Worm (Caenorhabditis elegans) whole organism, late embryonic: ENCODE measurements around the gene col-153.

Experiments used
- C08G9.2 ChIP-seq: sonication (generic microtip); optimal IDR thresholded peaks from 2 replicates; lab custom pipeline; 2016; ENCODE audit warnings: mild to moderate bottlenecking, missing genetic modification characterization, moderate library complexity, missing compliant biosample characterization
- K02D7.2 ChIP-seq: sonication (generic microtip); optimal IDR thresholded peaks from 2 replicates; lab custom pipeline; 2017; ENCODE audit warnings: mild to moderate bottlenecking, missing genetic modification characterization, missing compliant biosample characterization
- K09A11.1 ChIP-seq: sonication (generic microtip); optimal IDR thresholded peaks from 2 replicates; lab custom pipeline; 2017; ENCODE audit warnings: antibody characterized with exemption, mild to moderate bottlenecking, missing genetic modification characterization, missing compliant biosample characterization; ENCODE audit not compliant: insufficient read depth
- T23F11.4 ChIP-seq: fragments of 200-800 bp; sonication (Bioruptor generic); optimal IDR thresholded peaks from 2 replicates; lab custom pipeline; 2018; ENCODE audit warnings: mild to moderate bottlenecking, missing genetic modification characterization, missing compliant biosample characterization
- ahr-1 ChIP-seq: sonication (generic microtip); optimal IDR thresholded peaks from 2 replicates; lab custom pipeline; 2016; ENCODE audit warnings: missing genetic modification characterization, missing compliant biosample characterization
- ceh-19 ChIP-seq: fragments of 200-800 bp; sonication (Bioruptor generic); optimal IDR thresholded peaks from 2 replicates; lab custom pipeline; 2018; ENCODE audit warnings: mild to moderate bottlenecking, missing genetic modification characterization, missing compliant biosample characterization
- ceh-2 ChIP-seq: sonication (generic microtip); optimal IDR thresholded peaks from 2 replicates; lab custom pipeline; 2016; ENCODE audit warnings: missing genotype, missing genetic modification characterization, missing compliant biosample characterization
- ceh-22 ChIP-seq: sonication (generic microtip); optimal IDR thresholded peaks from 2 replicates; lab custom pipeline; 2017; ENCODE audit warnings: missing biosample characterization, missing genetic modification characterization
- ceh-30 ChIP-seq: fragments of 150-350 bp; optimal IDR thresholded peaks from 2 replicates; lab custom pipeline; 2014; ENCODE audit warnings: missing biosample characterization, missing genetic modification characterization
- ceh-48 ChIP-seq: sonication (generic microtip); optimal IDR thresholded peaks from 2 replicates; lab custom pipeline; 2016; ENCODE audit warnings: missing genetic modification characterization, inconsistent platforms, missing compliant biosample characterization
- ceh-6 ChIP-seq: fragments of 200-800 bp; sonication (Bioruptor generic); optimal IDR thresholded peaks from 2 replicates; lab custom pipeline; 2018; ENCODE audit warnings: mild to moderate bottlenecking, missing genetic modification characterization, missing compliant biosample characterization
- ceh-9 ChIP-seq: sonication (generic microtip); optimal IDR thresholded peaks from 2 replicates; lab custom pipeline; 2016; ENCODE audit warnings: mild to moderate bottlenecking, missing genetic modification characterization, inconsistent platforms, missing compliant biosample characterization
- che-1 ChIP-seq: sonication (generic microtip); optimal IDR thresholded peaks from 2 replicates; lab custom pipeline; 2016; ENCODE audit warnings: mild to moderate bottlenecking, missing genetic modification characterization, missing compliant biosample characterization
- dmd-4 ChIP-seq: sonication (generic microtip); optimal IDR thresholded peaks from 2 replicates; lab custom pipeline; 2016; ENCODE audit warnings: borderline replicate concordance, missing genetic modification characterization, missing compliant biosample characterization
- dve-1 ChIP-seq: sonication (generic microtip); optimal IDR thresholded peaks from 2 replicates; lab custom pipeline; 2017; ENCODE audit warnings: antibody characterized with exemption, mild to moderate bottlenecking, missing genetic modification characterization, missing compliant biosample characterization
- elt-2 ChIP-seq: sonication (generic microtip); optimal IDR thresholded peaks from 2 replicates; lab custom pipeline; 2016; ENCODE audit warnings: missing genetic modification reagents, missing genetic modification characterization, missing compliant biosample characterization
- ets-4 ChIP-seq: sonication (generic microtip); optimal IDR thresholded peaks from 2 replicates; lab custom pipeline; 2016; ENCODE audit warnings: missing genetic modification characterization, missing compliant biosample characterization
- eyg-1 ChIP-seq: sonication (generic microtip); optimal IDR thresholded peaks from 2 replicates; lab custom pipeline; 2016; ENCODE audit warnings: missing genotype, missing genetic modification characterization, missing compliant biosample characterization
- fkh-10 ChIP-seq: fragments of 150-350 bp; optimal IDR thresholded peaks from 2 replicates; lab custom pipeline; 2014; ENCODE audit warnings: missing biosample characterization, missing genetic modification reagents, missing genetic modification characterization
- fkh-6 ChIP-seq: sonication (generic microtip); optimal IDR thresholded peaks from 2 replicates; lab custom pipeline; 2016; ENCODE audit warnings: missing genetic modification characterization, missing compliant biosample characterization
- hlh-15 ChIP-seq: sonication (generic microtip); optimal IDR thresholded peaks from 2 replicates; lab custom pipeline; 2016; ENCODE audit warnings: missing genetic modification characterization, missing compliant biosample characterization
- hlh-8 ChIP-seq: sonication (generic microtip); optimal IDR thresholded peaks from 2 replicates; lab custom pipeline; 2016; ENCODE audit warnings: missing genotype, missing genetic modification characterization, missing compliant biosample characterization
- lim-6 ChIP-seq: sonication (generic microtip); optimal IDR thresholded peaks from 2 replicates; lab custom pipeline; 2016; ENCODE audit warnings: missing genetic modification characterization, missing compliant biosample characterization
- lin-11 ChIP-seq: fragments of 200-800 bp; sonication (Bioruptor generic); optimal IDR thresholded peaks from 2 replicates; lab custom pipeline; 2018; ENCODE audit warnings: mild to moderate bottlenecking, missing genetic modification characterization, missing compliant biosample characterization
- madf-2 ChIP-seq: sonication (generic microtip); optimal IDR thresholded peaks from 2 replicates; lab custom pipeline; 2017; ENCODE audit warnings: missing genetic modification characterization, missing compliant biosample characterization
- nfya-1 ChIP-seq: sonication (generic microtip); optimal IDR thresholded peaks from 2 replicates; lab custom pipeline; 2017; ENCODE audit warnings: missing genetic modification characterization, mild to moderate bottlenecking, missing compliant biosample characterization, antibody characterized with exemption, moderate library complexity
- nhr-232 ChIP-seq: sonication (generic microtip); optimal IDR thresholded peaks from 2 replicates; lab custom pipeline; 2016; ENCODE audit warnings: missing genetic modification characterization, missing compliant biosample characterization
- odd-2 ChIP-seq: sonication (generic microtip); optimal IDR thresholded peaks from 2 replicates; lab custom pipeline; 2017; ENCODE audit warnings: antibody characterized with exemption, mild to moderate bottlenecking, missing genetic modification characterization, missing compliant biosample characterization
- pat-9 ChIP-seq: fragments of 200-800 bp; sonication (Bioruptor generic); optimal IDR thresholded peaks from 2 replicates; lab custom pipeline; 2018; ENCODE audit warnings: mild to moderate bottlenecking, missing genetic modification characterization, moderate library complexity, missing compliant biosample characterization
- pha-2 ChIP-seq: sonication (generic microtip); optimal IDR thresholded peaks from 2 replicates; lab custom pipeline; 2017; ENCODE audit warnings: mild to moderate bottlenecking, missing genetic modification characterization, missing compliant biosample characterization
- pqm-1 ChIP-seq: sonication (generic microtip); optimal IDR thresholded peaks from 2 replicates; lab custom pipeline; 2016; ENCODE audit warnings: missing genetic modification characterization, missing compliant biosample characterization
- ref-2 ChIP-seq: sonication (generic microtip); optimal IDR thresholded peaks from 2 replicates; lab custom pipeline; 2016; ENCODE audit warnings: missing genetic modification characterization, missing compliant biosample characterization
- rnt-1 ChIP-seq: sonication (generic microtip); optimal IDR thresholded peaks from 2 replicates; lab custom pipeline; 2016; ENCODE audit warnings: missing genetic modification characterization, missing compliant biosample characterization
- sdc-2 ChIP-seq: sonication (generic microtip); optimal IDR thresholded peaks from 2 replicates; lab custom pipeline; 2016; ENCODE audit warnings: missing genotype, missing genetic modification characterization, missing compliant biosample characterization
- sox-4 ChIP-seq: sonication (generic microtip); optimal IDR thresholded peaks from 2 replicates; lab custom pipeline; 2017; ENCODE audit warnings: mild to moderate bottlenecking, missing genetic modification characterization, inconsistent platforms, missing compliant biosample characterization
- syd-9 ChIP-seq: sonication (generic microtip); optimal IDR thresholded peaks from 2 replicates; lab custom pipeline; 2016; ENCODE audit warnings: mild to moderate bottlenecking, missing genetic modification characterization, moderate library complexity, missing compliant biosample characterization
- tbx-2 ChIP-seq: sonication (generic microtip); optimal IDR thresholded peaks from 2 replicates; lab custom pipeline; 2016; ENCODE audit warnings: missing genetic modification characterization, missing compliant biosample characterization
- unc-3 ChIP-seq, 2 experiments: fragments of 200-800 bp in 1 of 2; sonication (Bioruptor generic) in 1 of 2; sonication (generic microtip) in 1 of 2; conservative IDR thresholded peaks in 1 of 2; optimal IDR thresholded peaks in 1 of 2; 2 replicates each; pipeline versions ENCODE4 v1.3.6 to Lab custom; 2016 to 2022; ENCODE audit warnings: missing compliant biosample characterization in 2 of 2, missing genetic modification characterization in 2 of 2, missing genetic modification reagents in 1 of 2
- unc-42 ChIP-seq: sonication (generic microtip); optimal IDR thresholded peaks from 2 replicates; lab custom pipeline; 2016; ENCODE audit warnings: missing genotype, missing genetic modification characterization, missing compliant biosample characterization
- unc-55 ChIP-seq: sonication (generic microtip); optimal IDR thresholded peaks from 2 replicates; lab custom pipeline; 2017; ENCODE audit warnings: missing biosample characterization, missing genetic modification reagents, missing genetic modification characterization
- unc-86 ChIP-seq: sonication (generic microtip); optimal IDR thresholded peaks from 2 replicates; lab custom pipeline; 2016; ENCODE audit warnings: missing genetic modification characterization, missing compliant biosample characterization

The col-153 gene

DNA sequence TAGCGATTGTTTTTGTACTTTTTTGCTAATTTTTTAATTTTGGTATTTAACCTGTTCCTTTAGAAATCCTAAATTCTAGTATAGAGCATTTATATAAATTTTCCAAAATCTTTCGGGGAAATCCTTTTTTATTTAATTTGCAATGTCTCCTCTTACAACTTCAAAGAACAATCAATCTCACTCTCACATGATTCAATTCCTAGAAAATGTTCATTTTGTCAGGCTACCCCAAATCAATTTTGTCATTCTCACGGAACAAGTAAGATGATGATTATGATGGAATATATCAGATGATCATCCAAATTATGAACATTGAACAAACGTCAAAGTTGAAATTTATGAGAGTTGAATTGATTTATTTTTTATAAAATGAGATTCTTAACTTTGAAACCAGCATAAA, 12.3 kb upstream of the col-153 start:
- TF ChIP-seq C08G9.2 (no peak), lin-11 (tag; lab: Kevin White, UChicago) (no peak), dve-1 (tag; lab: Kevin White, UChicago) (no peak), elt-2 (tag; lab: Kevin White, UChicago) (no peak), ceh-6 (GFP tag; lab: Kevin White, UChicago) (no peak), unc-86 (tag; lab: Kevin White, UChicago) (no peak), tbx-2 (tag; lab: Kevin White, UChicago) (no peak), fkh-6 (tag; lab: Kevin White, UChicago) (no peak), eyg-1 (tag; lab: Kevin White, UChicago) (no peak), ceh-2 (tag; lab: Kevin White, UChicago) (no peak), fkh-10 (no peak), che-1 (tag; lab: Kevin White, UChicago) (no peak), madf-2 (tag; lab: Kevin White, UChicago) (no peak), ref-2 (tag; lab: Kevin White, UChicago) (no peak), ceh-9 (tag; lab: Kevin White, UChicago) (no peak), ceh-48 (tag; lab: Kevin White, UChicago) (no peak), ceh-22 (tag; lab: Kevin White, UChicago) (no peak)

DNA sequence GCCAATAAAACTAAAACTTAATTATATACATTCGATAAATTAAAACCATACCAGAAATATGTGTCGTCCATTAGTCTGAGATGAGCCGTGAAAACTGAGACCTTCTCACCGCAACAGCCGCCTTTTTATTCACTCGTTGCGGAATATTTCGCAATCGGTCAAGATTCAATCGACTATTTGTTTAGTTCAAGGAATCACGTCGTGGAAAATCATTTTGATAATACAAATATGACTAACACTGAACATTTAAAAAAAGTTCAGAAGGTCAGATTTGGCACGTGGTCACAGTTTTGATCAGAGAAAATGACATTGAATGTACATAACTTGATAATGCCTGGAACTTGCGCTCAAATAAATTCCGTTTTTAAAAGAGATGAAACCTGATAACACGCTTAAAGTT, 10.9 kb upstream of the col-153 start, which contains the start of gene F17C11.11:
F17C11.11 (minus strand) TSS at position 79 of the 400 bp plus-strand sequence.
- TF ChIP-seq fkh-10: no peak
- TF ChIP-seq sox-4: no peak
- no peak for TF ChIP-seq ceh-30 (tag; lab: Kevin White, UChicago)
- no peak for TF ChIP-seq elt-2 (tag; lab: Kevin White, UChicago)
- TF ChIP-seq lin-11 (tag; lab: Kevin White, UChicago): no peak
- no peak for TF ChIP-seq odd-2 (tag; lab: Kevin White, UChicago)
- no peak for TF ChIP-seq K02D7.2
- no peak for TF ChIP-seq nhr-232 (tag; lab: Kevin White, UChicago)
- no peak for TF ChIP-seq dmd-4 (tag; lab: Kevin White, UChicago)
- no peak for TF ChIP-seq ets-4 (tag; lab: Kevin White, UChicago)
- no peak for TF ChIP-seq che-1 (tag; lab: Kevin White, UChicago)
- no peak for TF ChIP-seq ceh-2 (tag; lab: Kevin White, UChicago)
- TF ChIP-seq unc-42 (tag; lab: Kevin White, UChicago): no peak
- no peak for TF ChIP-seq K09A11.1 (tag; lab: Kevin White, UChicago)

DNA sequence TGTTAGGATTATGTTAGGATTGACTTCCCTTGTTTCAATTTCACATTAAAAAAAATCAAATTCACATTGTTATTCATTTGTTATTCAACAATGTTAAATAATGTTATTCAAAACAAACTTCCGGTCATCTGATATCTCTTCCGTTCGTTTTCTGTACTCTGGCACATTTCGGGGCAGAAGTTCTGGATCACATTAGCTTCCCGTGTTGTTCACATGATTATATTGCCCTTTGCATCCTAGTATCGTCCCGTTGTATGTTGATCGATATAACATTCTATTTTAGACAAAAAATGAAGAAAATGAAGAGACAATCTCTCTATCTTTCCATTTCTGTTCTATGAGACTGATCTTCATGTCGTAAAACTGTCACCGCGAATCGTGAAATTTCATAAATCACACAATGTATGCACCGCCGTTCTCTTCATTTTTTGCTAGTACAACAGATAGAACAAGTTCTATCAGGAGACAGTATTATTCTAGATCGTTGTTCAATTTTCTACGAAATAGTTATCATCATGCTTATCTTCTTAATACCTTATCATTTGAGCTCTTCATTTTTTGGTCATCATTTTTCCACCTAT, 9.5 kb upstream of the col-153 start:
- no peak for TF ChIP-seq T23F11.4 (GFP tag; lab: Kevin White, UChicago)
- TF ChIP-seq hlh-8 (tag; lab: Kevin White, UChicago): no peak
- no peak for TF ChIP-seq eyg-1 (tag; lab: Kevin White, UChicago)
- no peak for TF ChIP-seq pha-2 (tag; lab: Kevin White, UChicago)
- TF ChIP-seq ahr-1 (tag; lab: Kevin White, UChicago): no peak
- no peak for TF ChIP-seq ceh-19 (GFP tag; lab: Kevin White, UChicago)
- no peak for TF ChIP-seq ceh-9 (tag; lab: Kevin White, UChicago)

DNA sequence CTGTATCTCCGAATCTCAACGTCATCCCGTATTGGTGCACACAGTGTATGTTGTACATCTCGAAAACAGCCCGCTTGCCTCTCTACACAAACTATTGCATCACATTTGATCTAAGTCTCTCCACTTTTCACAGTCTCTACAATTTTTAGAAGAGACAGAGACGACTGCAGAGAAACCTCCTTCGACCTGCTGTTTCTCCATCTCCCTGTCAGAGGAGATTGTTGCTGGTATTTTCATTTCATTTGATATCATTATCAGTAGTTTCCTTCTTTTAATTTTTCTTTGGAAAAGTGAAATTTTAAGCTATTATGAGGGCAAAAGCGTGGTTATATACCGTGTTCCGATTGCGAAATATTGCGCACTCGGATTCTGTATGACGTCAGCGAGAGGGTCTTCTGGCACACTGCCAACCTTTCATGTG, 9.0 kb upstream of the col-153 start:
- no peak for TF ChIP-seq sox-4
- no peak for TF ChIP-seq syd-9 (tag; lab: Kevin White, UChicago)
- TF ChIP-seq che-1 (tag; lab: Kevin White, UChicago): no peak
- peak; percentile 29 for TF ChIP-seq unc-55
- no peak for TF ChIP-seq odd-2 (tag; lab: Kevin White, UChicago)
- peak; percentile 68 for TF ChIP-seq nfya-1 (tag; lab: Kevin White, UChicago)
- TF ChIP-seq ahr-1 (tag; lab: Kevin White, UChicago): no peak
- no peak for TF ChIP-seq dve-1 (tag; lab: Kevin White, UChicago)
- TF ChIP-seq ets-4 (tag; lab: Kevin White, UChicago): no peak
- TF ChIP-seq sdc-2 (tag; lab: Kevin White, UChicago): no peak
- TF ChIP-seq pqm-1 (tag; lab: Kevin White, UChicago): peak; percentile 49
- peak; percentile 71 for TF ChIP-seq elt-2 (tag; lab: Kevin White, UChicago)
- no peak for TF ChIP-seq rnt-1 (tag; lab: Kevin White, UChicago)
- peak; percentile 24 for TF ChIP-seq unc-42 (tag; lab: Kevin White, UChicago)
- peak; percentile 37 for TF ChIP-seq ref-2 (tag; lab: Kevin White, UChicago)
- TF ChIP-seq T23F11.4 (GFP tag; lab: Kevin White, UChicago): no peak
- no peak for TF ChIP-seq unc-3 (GFP tag; conservative IDR thresholded peaks at IDR 0.05; lab: Robert Waterston, UW)
- TF ChIP-seq unc-3 (tag; optimal IDR thresholded peaks at IDR 0.05; lab: Kevin White, UChicago): no peak
- TF ChIP-seq lim-6 (tag; lab: Kevin White, UChicago): no peak
- TF ChIP-seq pat-9 (tag; lab: Kevin White, UChicago): no peak
- no peak for TF ChIP-seq ceh-19 (GFP tag; lab: Kevin White, UChicago)
- TF ChIP-seq hlh-15 (tag; lab: Kevin White, UChicago): no peak
- TF ChIP-seq, all 69 proteins: peak for 6
